Worm (Caenorhabditis elegans) whole organism, young adult: ENCODE results near the gene ceh-76.

Experiments
- B0035.1 ChIP-seq: sonication (generic microtip); optimal IDR thresholded peaks from 2 replicates; lab custom pipeline; 2016; ENCODE audit warnings: missing genetic modification characterization, mild to moderate bottlenecking, missing compliant biosample characterization, missing genotype, missing genetic modification reagents
- C17E4.6 ChIP-seq: fragments of 200-800 bp; sonication (Bioruptor generic); IDR thresholded peaks from 2 replicates; pipeline ENCODE4 v1.3.6; 2022; ENCODE audit warnings: missing genetic modification reagents, missing genetic modification characterization, missing compliant biosample characterization
- F33H1.4 ChIP-seq: fragments of 200-800 bp; sonication (Bioruptor generic); IDR thresholded peaks from 2 replicates; pipeline ENCODE4 v1.3.6; 2022; ENCODE audit warnings: missing genetic modification reagents, missing genetic modification characterization, missing compliant biosample characterization
- F37B4.10 ChIP-seq: fragments of 200-800 bp; sonication (Bioruptor generic); IDR thresholded peaks from 2 replicates; pipeline ENCODE4 v1.3.6; 2022; ENCODE audit warnings: missing genetic modification characterization, missing compliant biosample characterization
- F52B5.7 ChIP-seq: sonication (generic microtip); optimal IDR thresholded peaks from 2 replicates; lab custom pipeline; 2016; ENCODE audit warnings: mild to moderate bottlenecking, missing genetic modification characterization, missing compliant biosample characterization
- Y56A3A.18 ChIP-seq: fragments of 200-800 bp; sonication (Bioruptor generic); IDR thresholded peaks from 2 replicates; pipeline ENCODE4 v1.3.6; 2022; ENCODE audit warnings: missing genetic modification reagents, missing genetic modification characterization, missing compliant biosample characterization
- aptf-2 ChIP-seq: fragments of 200-800 bp; sonication (Bioruptor generic); conservative IDR thresholded peaks from 2 replicates; pipeline ENCODE4 v1.3.6; 2022; ENCODE audit warnings: missing genetic modification reagents, missing genetic modification characterization, missing compliant biosample characterization
- cebp-1 ChIP-seq, 2 experiments: fragments of 200-800 bp in 1 of 2; sonication (Bioruptor generic) in 1 of 2; sonication (generic microtip) in 1 of 2; IDR thresholded peaks in 1 of 2; optimal IDR thresholded peaks in 1 of 2; 2 replicates each; pipeline versions ENCODE4 v1.3.6 to Lab custom; 2017 to 2022; ENCODE audit warnings: missing compliant biosample characterization in 2 of 2, missing genetic modification characterization in 2 of 2, mild to moderate bottlenecking in 1 of 2, missing genetic modification reagents in 1 of 2, moderate library complexity in 1 of 2
- ceh-40 ChIP-seq: fragments of 200-800 bp; sonication (Bioruptor generic); IDR thresholded peaks from 2 replicates; pipeline ENCODE4 v1.3.6; 2022; ENCODE audit warnings: missing genetic modification characterization, missing compliant biosample characterization
- chd-7 ChIP-seq: sonication (generic microtip); optimal IDR thresholded peaks from 2 replicates; lab custom pipeline; 2016; ENCODE audit warnings: mild to moderate bottlenecking, missing genetic modification characterization, moderate library complexity, missing compliant biosample characterization
- dpff-1 ChIP-seq: sonication (generic microtip); optimal IDR thresholded peaks from 2 replicates; lab custom pipeline; 2017; ENCODE audit warnings: mild to moderate bottlenecking, missing genetic modification characterization, missing compliant biosample characterization
- ekl-4 ChIP-seq: fragments of 200-800 bp; sonication (Bioruptor generic); IDR thresholded peaks from 2 replicates; pipeline ENCODE4 v1.3.6; 2022; ENCODE audit warnings: missing genetic modification reagents, missing genetic modification characterization, missing compliant biosample characterization
- him-1 ChIP-seq: sonication (generic microtip); optimal IDR thresholded peaks from 2 replicates; lab custom pipeline; 2016; ENCODE audit warnings: missing genotype, missing genetic modification reagents, missing genetic modification characterization, missing compliant biosample characterization
- hmg-1.2 ChIP-seq: fragments of 200-800 bp; sonication (Bioruptor generic); IDR thresholded peaks from 2 replicates; pipeline ENCODE4 v1.3.6; 2022; ENCODE audit warnings: missing genetic modification reagents, missing genetic modification characterization, missing compliant biosample characterization
- let-526 ChIP-seq: fragments of 200-800 bp; sonication (Bioruptor generic); IDR thresholded peaks from 2 replicates; pipeline ENCODE4 v1.3.6; 2022; ENCODE audit warnings: missing genetic modification reagents, missing genetic modification characterization, missing compliant biosample characterization
- let-607 ChIP-seq, 2 experiments: fragments of 200-800 bp in 1 of 2; sonication (Bioruptor generic) in 1 of 2; sonication (generic microtip) in 1 of 2; optimal IDR thresholded peaks; 2 replicates each; lab custom pipeline; 2016 to 2018; ENCODE audit warnings: mild to moderate bottlenecking in 2 of 2, missing compliant biosample characterization in 2 of 2, missing genetic modification characterization in 2 of 2, moderate library complexity in 2 of 2, missing genotype in 1 of 2
- lir-1 ChIP-seq: fragments of 200-800 bp; sonication (Bioruptor generic); conservative IDR thresholded peaks from 2 replicates; pipeline ENCODE4 v1.3.6; 2022; ENCODE audit warnings: missing genetic modification reagents, missing genetic modification characterization, missing compliant biosample characterization
- madf-8 ChIP-seq: fragments of 200-800 bp; sonication (Bioruptor generic); conservative IDR thresholded peaks from 2 replicates; pipeline ENCODE4 v1.3.6; 2022; ENCODE audit warnings: missing genetic modification reagents, missing genetic modification characterization, missing compliant biosample characterization
- nhr-120 ChIP-seq: fragments of 200-800 bp; sonication (Bioruptor generic); IDR thresholded peaks from 2 replicates; pipeline ENCODE4 v1.3.6; 2022; ENCODE audit warnings: missing genetic modification characterization, missing compliant biosample characterization
- nhr-80 ChIP-seq: sonication (generic microtip); optimal IDR thresholded peaks from 2 replicates; lab custom pipeline; 2016; ENCODE audit warnings: missing genetic modification characterization, missing compliant biosample characterization
- repo-1 ChIP-seq: sonication (generic microtip); optimal IDR thresholded peaks from 2 replicates; lab custom pipeline; 2017; ENCODE audit warnings: mild to moderate bottlenecking, missing genetic modification characterization, missing compliant biosample characterization
- snpc-4 ChIP-seq, 5 experiments: fragments of 150-350 bp in 1 of 5; sonication (generic microtip) in 4 of 5; optimal IDR thresholded peaks; 2 replicates each; lab custom pipeline; 2014 to 2018; ENCODE audit warnings: missing genetic modification characterization in 5 of 5, missing biosample characterization in 3 of 5, antibody characterized with exemption in 2 of 5, mild to moderate bottlenecking in 2 of 5, missing compliant biosample characterization in 2 of 5, missing genotype in 2 of 5, moderate library complexity in 2 of 5, missing genetic modification reagents in 1 of 5
- ztf-25 ChIP-seq: fragments of 200-800 bp; sonication (Bioruptor generic); IDR thresholded peaks from 2 replicates; pipeline ENCODE4 v1.3.6; 2022; ENCODE audit warnings: missing genetic modification reagents, missing genetic modification characterization, missing compliant biosample characterization
- ztf-26 ChIP-seq: sonication (generic microtip); optimal IDR thresholded peaks from 2 replicates; lab custom pipeline; 2017; ENCODE audit warnings: missing genetic modification characterization, missing compliant biosample characterization

The ceh-76 gene

DNA sequence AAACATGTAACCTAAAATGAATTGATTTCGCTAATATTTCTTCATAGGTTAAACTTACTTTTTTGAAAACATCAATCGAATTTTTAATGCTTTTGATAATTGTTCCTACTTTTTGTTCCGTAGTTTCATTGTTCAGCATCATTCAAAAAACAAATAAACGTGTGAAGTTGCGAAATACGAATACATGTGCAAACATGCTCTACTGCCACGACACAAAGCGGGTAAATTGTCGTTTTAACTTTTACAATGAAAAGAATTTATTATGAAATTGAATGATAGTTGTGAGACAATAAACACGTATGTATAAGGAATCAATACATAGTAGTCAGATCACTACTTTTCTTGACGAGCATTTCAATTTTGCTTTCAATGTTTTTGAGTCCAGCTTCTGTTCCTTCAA is 39.3 kb downstream of the ceh-76 start, which contains the start of gene F26D11.12:
TSS of gene F26D11.12 (minus strand) at position 145 of the 400 bp plus-strand sequence.
- TF ChIP-seq hmg-1.2 (GFP tag; lab: Robert Waterston, UW) = no peak
- TF ChIP-seq nhr-80 (tag; lab: Kevin White, UChicago) = peak; percentile 43
- peak; percentile 94 for TF ChIP-seq cebp-1 (GFP tag; IDR thresholded peaks at IDR 0.05; lab: Robert Waterston, UW)
- peak; percentile 98 for TF ChIP-seq cebp-1 (tag; optimal IDR thresholded peaks at IDR 0.05; lab: Kevin White, UChicago)

ce11 chrV:7954552-7954951 is 39.9 kb downstream of the ceh-76 start, which contains the start of gene F26D11.13:
F26D11.13 (minus strand) TSS chrV:7954652.
- TF ChIP-seq F37B4.10 (GFP tag; lab: Robert Waterston, UW) (no peak), C17E4.6 (GFP tag; lab: Robert Waterston, UW) (no peak), ztf-25 (no peak), let-526 (GFP tag; lab: Robert Waterston, UW) (no peak), ztf-26 (tag; lab: Kevin White, UChicago) (no peak)

DNA sequence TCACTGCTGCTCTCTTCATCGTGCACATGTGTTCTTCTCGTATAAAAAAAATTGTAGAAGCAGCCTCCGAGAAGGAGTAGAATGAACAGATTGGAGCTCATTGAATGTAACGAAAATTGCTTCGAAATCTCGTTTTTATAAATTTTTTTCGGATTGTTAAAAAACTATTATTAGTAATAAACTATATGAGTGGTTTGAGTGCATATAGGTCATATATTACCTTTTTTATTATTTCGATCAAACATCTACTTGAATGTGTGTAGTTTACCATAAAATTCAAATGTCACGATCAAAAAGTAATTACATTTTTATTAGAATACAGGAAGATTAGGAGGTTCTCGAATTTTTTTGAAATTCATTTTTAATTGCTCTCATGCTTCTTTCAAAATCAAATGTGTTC is 41.6 kb downstream of the ceh-76 start, which contains the start of gene clec-216:
TSS of gene clec-216 (minus strand) at position 101 of the 400 bp plus-strand sequence.
- TF ChIP-seq snpc-4 (GFP tag; optimal IDR thresholded peaks at IDR 0.05; lab: Kevin White, UChicago) (no peak), snpc-4 (tag; optimal IDR thresholded peaks at IDR 0.05; lab: Kevin White, UChicago) (no peak), B0035.1 (tag; lab: Kevin White, UChicago) (no peak), ceh-40 (GFP tag; lab: Robert Waterston, UW) (no peak), Y56A3A.18 (GFP tag; lab: Robert Waterston, UW) (no peak), hmg-1.2 (GFP tag; lab: Robert Waterston, UW) (no peak), ekl-4 (no peak), F52B5.7 (tag; lab: Kevin White, UChicago) (no peak), chd-7 (tag; lab: Kevin White, UChicago) (no peak), let-607 (tag; optimal IDR thresholded peaks at IDR 0.05; lab: Kevin White, UChicago) (no peak), dpff-1 (tag; lab: Kevin White, UChicago) (no peak), nhr-120 (GFP tag; lab: Robert Waterston, UW) (no peak), aptf-2 (no peak), him-1 (tag; lab: Kevin White, UChicago) (no peak)

DNA sequence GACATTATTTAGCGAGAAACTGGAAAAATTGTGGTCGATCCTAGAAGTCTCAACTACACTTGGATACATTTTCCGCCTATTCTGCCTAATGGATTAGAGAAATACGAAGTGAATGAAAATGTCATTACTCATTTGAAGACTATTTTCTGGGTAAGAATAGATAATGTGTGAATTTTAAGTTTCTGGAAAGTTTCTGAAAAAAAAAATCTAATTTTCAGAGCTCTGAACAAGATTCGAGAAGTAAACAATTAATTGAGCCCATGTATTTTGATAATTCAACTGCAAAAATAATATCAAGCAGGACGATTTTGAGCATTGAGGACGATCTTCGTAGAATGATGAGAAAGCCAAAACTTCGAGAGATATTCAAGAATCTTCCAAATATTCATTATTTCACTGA is 48.2 kb downstream of the ceh-76 start:
- TF ChIP-seq lir-1 (GFP tag; lab: Robert Waterston, UW) (no peak), madf-8 (no peak), F33H1.4 (GFP tag; lab: Robert Waterston, UW) (no peak), repo-1 (no peak)
- TF ChIP-seq, all 124 proteins: peak for 0
